Worm (Caenorhabditis elegans): ENCODE measurements around the gene rmd-1.

- TF ChIP-seq ama-1 (optimal IDR thresholded peaks at IDR 0.05) (no peak), F13C5.2 (tag; optimal IDR thresholded peaks at IDR 0.05) (no peak), tbx-11 (GFP tag; IDR thresholded peaks at IDR 0.05) (no peak), ceh-13 (GFP tag; optimal IDR thresholded peaks at IDR 0.05) (no peak), B0310.2 (tag; optimal IDR thresholded peaks at IDR 0.05) (no peak), sea-1 (GFP tag; conservative IDR thresholded peaks at IDR 0.05) (no peak), scrt-1 (GFP tag; IDR thresholded peaks at IDR 0.05) (no peak), aly-1 (tag; optimal IDR thresholded peaks at IDR 0.05) (no peak), hmbx-1 (tag; optimal IDR thresholded peaks at IDR 0.05) (no peak), flt-1 (GFP tag; IDR thresholded peaks at IDR 0.05) (no peak), pes-1 (GFP tag; IDR thresholded peaks at IDR 0.05) (no peak), ceh-36 (tag; optimal IDR thresholded peaks at IDR 0.05) (no peak), hmg-4 (GFP tag; optimal IDR thresholded peaks at IDR 0.05) (no peak)
These were observed 8.2 kb downstream of the rmd-1 start for ce11 chrIII:9767095-9767494.
